Worm (Caenorhabditis elegans) whole organism, late embryonic: ENCODE data around the gene arrd-6.

Experiments used
- eyg-1 ChIP-seq: sonication (generic microtip); optimal IDR thresholded peaks from 2 replicates; lab custom pipeline; 2016; ENCODE audit warnings: missing genotype, missing genetic modification characterization, missing compliant biosample characterization
- nfya-1 ChIP-seq: sonication (generic microtip); optimal IDR thresholded peaks from 2 replicates; lab custom pipeline; 2017; ENCODE audit warnings: missing genetic modification characterization, mild to moderate bottlenecking, missing compliant biosample characterization, antibody characterized with exemption, moderate library complexity

DNA sequence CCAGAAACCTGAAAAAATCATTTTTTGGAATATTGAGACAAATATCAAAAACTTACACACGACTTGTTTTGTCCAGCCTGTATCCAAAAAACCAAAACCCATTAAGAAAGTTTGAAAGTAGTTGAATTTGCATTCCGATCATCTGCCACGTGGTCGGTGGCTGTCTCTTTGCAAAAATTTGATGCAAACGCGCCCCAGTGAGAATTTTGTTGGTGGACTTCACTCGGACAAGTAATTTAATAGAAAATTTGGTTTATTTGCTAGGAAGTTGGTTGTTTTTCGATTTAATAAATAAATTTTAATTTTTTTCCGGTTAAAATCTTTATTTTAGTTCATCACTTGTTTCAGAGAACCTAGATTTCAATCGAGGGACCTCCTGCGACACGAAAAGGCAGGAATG is 32.8 kb downstream of the arrd-6 start:
- no peak for TF ChIP-seq eyg-1 (tag; lab: Kevin White, UChicago)
- TF ChIP-seq nfya-1 (tag; lab: Kevin White, UChicago) = no peak
